Worm (Caenorhabditis elegans) whole organism, young adult: ENCODE data around the gene M70.5.

Experiments
- B0336.3 ChIP-seq: fragments of 200-800 bp; sonication (Bioruptor generic); IDR thresholded peaks from 2 replicates; pipeline ENCODE4 v1.3.6; 2022; ENCODE audit warnings: missing genetic modification characterization, missing compliant biosample characterization
- C06A6.2 ChIP-seq: fragments of 200-800 bp; sonication (Bioruptor generic); conservative IDR thresholded peaks from 2 replicates; pipeline ENCODE4 v1.3.6; 2022; ENCODE audit warnings: missing genetic modification characterization, missing compliant biosample characterization
- F23B12.7 ChIP-seq: sonication (generic microtip); optimal IDR thresholded peaks from 2 replicates; lab custom pipeline; 2017; ENCODE audit warnings: missing genetic modification characterization, mild to moderate bottlenecking, missing compliant biosample characterization, antibody characterized with exemption, moderate library complexity; ENCODE audit not compliant: insufficient read depth
- F33H1.4 ChIP-seq: fragments of 200-800 bp; sonication (Bioruptor generic); IDR thresholded peaks from 2 replicates; pipeline ENCODE4 v1.3.6; 2022; ENCODE audit warnings: missing genetic modification reagents, missing genetic modification characterization, missing compliant biosample characterization
- F52B5.7 ChIP-seq: sonication (generic microtip); optimal IDR thresholded peaks from 2 replicates; lab custom pipeline; 2016; ENCODE audit warnings: mild to moderate bottlenecking, missing genetic modification characterization, missing compliant biosample characterization
- F57A8.1 ChIP-seq: fragments of 200-800 bp; sonication (Bioruptor generic); optimal IDR thresholded peaks from 2 replicates; lab custom pipeline; 2018; ENCODE audit warnings: mild to moderate bottlenecking, missing genetic modification characterization, moderate library complexity, missing compliant biosample characterization
- Y56A3A.18 ChIP-seq: fragments of 200-800 bp; sonication (Bioruptor generic); IDR thresholded peaks from 2 replicates; pipeline ENCODE4 v1.3.6; 2022; ENCODE audit warnings: missing genetic modification reagents, missing genetic modification characterization, missing compliant biosample characterization
- Y67H2A.10 ChIP-seq: fragments of 200-800 bp; sonication (Bioruptor generic); conservative IDR thresholded peaks from 2 replicates; pipeline ENCODE4 v1.3.6; 2022; ENCODE audit warnings: missing genetic modification reagents, missing genetic modification characterization, missing compliant biosample characterization
- Y95B8A.8 ChIP-seq: fragments of 200-800 bp; sonication (Bioruptor generic); IDR thresholded peaks from 2 replicates; pipeline ENCODE4 v1.3.6; 2022; ENCODE audit warnings: missing genetic modification reagents, missing genetic modification characterization, missing compliant biosample characterization
- akir-1 ChIP-seq: fragments of 200-800 bp; sonication (Bioruptor generic); optimal IDR thresholded peaks from 2 replicates; lab custom pipeline; 2018; ENCODE audit warnings: mild to moderate bottlenecking, missing genetic modification characterization, moderate library complexity, missing compliant biosample characterization
- ama-1 ChIP-seq, 3 experiments: fragments of 150-350 bp in 1 of 3; sonication (generic microtip) in 2 of 3; optimal IDR thresholded peaks; 2 replicates each; lab custom pipeline; 2014 to 2018; ENCODE audit warnings: missing biosample characterization in 2 of 3, missing genetic modification characterization in 2 of 3, missing genetic modification reagents in 2 of 3
- aptf-2 ChIP-seq: fragments of 200-800 bp; sonication (Bioruptor generic); conservative IDR thresholded peaks from 2 replicates; pipeline ENCODE4 v1.3.6; 2022; ENCODE audit warnings: missing genetic modification reagents, missing genetic modification characterization, missing compliant biosample characterization
- attf-5 ChIP-seq: fragments of 200-800 bp; sonication (Bioruptor generic); optimal IDR thresholded peaks from 2 replicates; lab custom pipeline; 2018; ENCODE audit warnings: mild to moderate bottlenecking, missing genetic modification characterization, missing compliant biosample characterization
- cebp-2 ChIP-seq: fragments of 200-800 bp; sonication (Bioruptor generic); IDR thresholded peaks from 2 replicates; pipeline ENCODE4 v1.3.6; 2022; ENCODE audit warnings: missing genetic modification characterization, missing compliant biosample characterization
- ceh-100 ChIP-seq: fragments of 200-800 bp; sonication (Bioruptor generic); IDR thresholded peaks from 2 replicates; pipeline ENCODE4 v1.3.6; 2022; ENCODE audit warnings: missing genetic modification reagents, missing genetic modification characterization, missing compliant biosample characterization
- ceh-40 ChIP-seq: fragments of 200-800 bp; sonication (Bioruptor generic); IDR thresholded peaks from 2 replicates; pipeline ENCODE4 v1.3.6; 2022; ENCODE audit warnings: missing genetic modification characterization, missing compliant biosample characterization
- dox-1 ChIP-seq: fragments of 200-800 bp; sonication (Bioruptor generic); IDR thresholded peaks from 2 replicates; pipeline ENCODE4 v1.3.6; 2022; ENCODE audit warnings: missing genetic modification reagents, missing genetic modification characterization, missing compliant biosample characterization
- dpff-1 ChIP-seq: sonication (generic microtip); optimal IDR thresholded peaks from 2 replicates; lab custom pipeline; 2017; ENCODE audit warnings: mild to moderate bottlenecking, missing genetic modification characterization, missing compliant biosample characterization
- egl-18 ChIP-seq: fragments of 200-800 bp; sonication (Bioruptor generic); IDR thresholded peaks from 2 replicates; pipeline ENCODE4 v1.3.6; 2022; ENCODE audit warnings: missing genetic modification reagents, missing genetic modification characterization, missing compliant biosample characterization
- egl-44 ChIP-seq: fragments of 200-800 bp; sonication (Bioruptor generic); IDR thresholded peaks from 2 replicates; pipeline ENCODE4 v1.3.6; 2022; ENCODE audit warnings: missing genetic modification reagents, missing genetic modification characterization, missing compliant biosample characterization
- ets-4 ChIP-seq: fragments of 200-800 bp; sonication (Bioruptor generic); optimal IDR thresholded peaks from 2 replicates; lab custom pipeline; 2018; ENCODE audit warnings: mild to moderate bottlenecking, missing genetic modification characterization, missing compliant biosample characterization
- him-1 ChIP-seq: sonication (generic microtip); optimal IDR thresholded peaks from 2 replicates; lab custom pipeline; 2016; ENCODE audit warnings: missing genotype, missing genetic modification reagents, missing genetic modification characterization, missing compliant biosample characterization
- hlh-12 ChIP-seq: sonication (generic microtip); optimal IDR thresholded peaks from 2 replicates; lab custom pipeline; 2016; ENCODE audit warnings: missing genetic modification characterization, missing compliant biosample characterization
- hlh-26 ChIP-seq: fragments of 200-800 bp; sonication (Bioruptor generic); conservative IDR thresholded peaks from 2 replicates; pipeline ENCODE4 v1.3.6; 2022; ENCODE audit warnings: missing genetic modification reagents, missing genetic modification characterization, missing compliant biosample characterization
- hmg-1.2 ChIP-seq: fragments of 200-800 bp; sonication (Bioruptor generic); IDR thresholded peaks from 2 replicates; pipeline ENCODE4 v1.3.6; 2022; ENCODE audit warnings: missing genetic modification reagents, missing genetic modification characterization, missing compliant biosample characterization
- hsf-1 ChIP-seq: fragments of 200-800 bp; sonication (Bioruptor generic); IDR thresholded peaks from 2 replicates; pipeline ENCODE4 v1.3.6; 2022; ENCODE audit warnings: missing genetic modification reagents, missing genetic modification characterization, missing compliant biosample characterization
- lin-26 ChIP-seq: fragments of 200-800 bp; sonication (Bioruptor generic); IDR thresholded peaks from 2 replicates; pipeline ENCODE4 v1.3.6; 2022; ENCODE audit warnings: missing genetic modification reagents, missing genetic modification characterization, missing compliant biosample characterization
- lin-35 ChIP-seq, 3 experiments: fragments of 150-350 bp in 2 of 3; sonication (generic microtip) in 1 of 3; optimal IDR thresholded peaks; 2 replicates each; lab custom pipeline; 2014 to 2018; ENCODE audit warnings: missing biosample characterization in 3 of 3, missing genetic modification characterization in 3 of 3, missing genetic modification reagents in 3 of 3
- lin-40 ChIP-seq: sonication (generic microtip); optimal IDR thresholded peaks from 2 replicates; lab custom pipeline; 2016; ENCODE audit warnings: missing genetic modification characterization, mild to moderate bottlenecking, missing compliant biosample characterization, missing genotype, missing genetic modification reagents
- lin-54 ChIP-seq: fragments of 200-800 bp; sonication (Bioruptor generic); optimal IDR thresholded peaks from 2 replicates; lab custom pipeline; 2018; ENCODE audit warnings: mild to moderate bottlenecking, missing genetic modification characterization, missing compliant biosample characterization
- lir-1 ChIP-seq: fragments of 200-800 bp; sonication (Bioruptor generic); conservative IDR thresholded peaks from 2 replicates; pipeline ENCODE4 v1.3.6; 2022; ENCODE audit warnings: missing genetic modification reagents, missing genetic modification characterization, missing compliant biosample characterization
- lsy-27 ChIP-seq: sonication (generic microtip); optimal IDR thresholded peaks from 2 replicates; lab custom pipeline; 2017; ENCODE audit warnings: missing genetic modification characterization, mild to moderate bottlenecking, missing compliant biosample characterization, antibody characterized with exemption, missing genotype, borderline replicate concordance; ENCODE audit not compliant: insufficient read depth
- nhr-120 ChIP-seq: fragments of 200-800 bp; sonication (Bioruptor generic); IDR thresholded peaks from 2 replicates; pipeline ENCODE4 v1.3.6; 2022; ENCODE audit warnings: missing genetic modification characterization, missing compliant biosample characterization
- rcor-1 ChIP-seq: fragments of 200-800 bp; sonication (Bioruptor generic); IDR thresholded peaks from 2 replicates; pipeline ENCODE4 v1.3.6; 2022; ENCODE audit warnings: missing genetic modification reagents, missing genetic modification characterization, missing compliant biosample characterization
- rec-8 ChIP-seq, 2 experiments: sonication (generic microtip); optimal IDR thresholded peaks; 2 replicates each; lab custom pipeline; 2016; ENCODE audit warnings: mild to moderate bottlenecking in 2 of 2, missing genetic modification characterization in 2 of 2, missing genetic modification reagents in 2 of 2, missing genotype in 2 of 2, missing biosample characterization in 1 of 2, missing compliant biosample characterization in 1 of 2, moderate library complexity in 1 of 2
- repo-1 ChIP-seq: sonication (generic microtip); optimal IDR thresholded peaks from 2 replicates; lab custom pipeline; 2017; ENCODE audit warnings: mild to moderate bottlenecking, missing genetic modification characterization, missing compliant biosample characterization
- sdz-38 ChIP-seq: sonication (generic microtip); optimal IDR thresholded peaks from 2 replicates; lab custom pipeline; 2016; ENCODE audit warnings: missing genotype, missing genetic modification characterization, missing compliant biosample characterization
- sea-2 ChIP-seq: fragments of 200-800 bp; sonication (Bioruptor generic); IDR thresholded peaks from 2 replicates; pipeline ENCODE4 v1.3.6; 2022; ENCODE audit warnings: missing genetic modification characterization, missing compliant biosample characterization
- snpc-1.1 ChIP-seq: sonication (generic microtip); optimal IDR thresholded peaks from 2 replicates; lab custom pipeline; 2017; ENCODE audit warnings: missing genetic modification characterization, mild to moderate bottlenecking, missing compliant biosample characterization, antibody characterized with exemption, moderate library complexity, missing genotype, missing genetic modification reagents; ENCODE audit not compliant: insufficient read depth
- snpc-3.4 ChIP-seq: sonication (generic microtip); optimal IDR thresholded peaks from 2 replicates; lab custom pipeline; 2017; ENCODE audit warnings: missing genetic modification characterization, mild to moderate bottlenecking, missing compliant biosample characterization, antibody characterized with exemption, moderate library complexity, missing genotype, missing genetic modification reagents
- snpc-4 ChIP-seq, 5 experiments: fragments of 150-350 bp in 1 of 5; sonication (generic microtip) in 4 of 5; optimal IDR thresholded peaks; 2 replicates each; lab custom pipeline; 2014 to 2018; ENCODE audit warnings: missing genetic modification characterization in 5 of 5, missing biosample characterization in 3 of 5, antibody characterized with exemption in 2 of 5, mild to moderate bottlenecking in 2 of 5, missing compliant biosample characterization in 2 of 5, missing genotype in 2 of 5, moderate library complexity in 2 of 5, missing genetic modification reagents in 1 of 5
- somi-1 ChIP-seq: fragments of 200-800 bp; sonication (Bioruptor generic); optimal IDR thresholded peaks from 2 replicates; lab custom pipeline; 2018; ENCODE audit warnings: mild to moderate bottlenecking, missing genetic modification characterization, missing compliant biosample characterization
- sptf-2 ChIP-seq: fragments of 200-800 bp; sonication (Bioruptor generic); optimal IDR thresholded peaks from 2 replicates; lab custom pipeline; 2018; ENCODE audit warnings: mild to moderate bottlenecking, missing genetic modification characterization, missing compliant biosample characterization
- unc-130 ChIP-seq: sonication (generic microtip); optimal IDR thresholded peaks from 2 replicates; lab custom pipeline; 2016; ENCODE audit warnings: missing genetic modification reagents, missing genetic modification characterization, missing compliant biosample characterization
- unc-62 ChIP-seq: fragments of 150-350 bp; optimal IDR thresholded peaks from 2 replicates; lab custom pipeline; 2014; ENCODE audit warnings: missing biosample characterization, missing genetic modification reagents, missing genetic modification characterization
- zim-3 ChIP-seq: sonication (generic microtip); optimal IDR thresholded peaks from 2 replicates; lab custom pipeline; 2017; ENCODE audit warnings: mild to moderate bottlenecking, missing genetic modification characterization, moderate library complexity, missing compliant biosample characterization
- ztf-28 ChIP-seq: fragments of 200-800 bp; sonication (Bioruptor generic); IDR thresholded peaks from 2 replicates; pipeline ENCODE4 v1.3.6; 2022; ENCODE audit warnings: missing genetic modification reagents, missing genetic modification characterization, missing compliant biosample characterization

The M70.5 gene

DNA sequence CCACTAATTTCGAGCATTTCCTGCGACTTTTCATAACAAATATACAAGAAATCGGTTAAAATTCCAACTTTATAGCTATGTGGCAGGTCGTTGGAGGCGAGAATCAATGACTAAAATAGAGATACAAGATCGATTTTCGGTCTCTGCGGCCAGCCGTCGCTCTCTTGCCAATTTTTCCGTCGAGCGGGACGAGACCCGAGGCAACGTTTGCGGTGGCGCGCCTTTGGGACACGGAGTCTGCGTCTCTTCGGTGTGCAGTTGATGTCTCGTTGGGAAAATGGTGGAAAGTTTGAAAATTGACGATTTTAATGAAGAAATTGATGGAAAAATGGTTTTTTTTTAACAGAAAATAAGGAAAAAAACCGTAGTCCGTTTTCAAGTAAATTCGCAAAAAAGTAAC is 41.4 kb upstream of the M70.5 start:
- no peak for TF ChIP-seq F52B5.7 (tag; lab: Kevin White, UChicago)
- TF ChIP-seq lir-1 (GFP tag; lab: Robert Waterston, UW): no peak
- no peak for TF ChIP-seq ceh-40 (GFP tag; lab: Robert Waterston, UW)
- TF ChIP-seq snpc-4 (GFP tag; optimal IDR thresholded peaks at IDR 0.05; lab: Kevin White, UChicago): no peak
- TF ChIP-seq snpc-4 (tag; optimal IDR thresholded peaks at IDR 0.05; lab: Kevin White, UChicago): peak in 2 of 4 experiments; percentile 22 to 34
- no peak for TF ChIP-seq cebp-2 (GFP tag; lab: Robert Waterston, UW)
- TF ChIP-seq rcor-1 (GFP tag; lab: Robert Waterston, UW): peak; percentile 46; the same call in 1 of the 2 replicates
- no peak for TF ChIP-seq egl-44
- TF ChIP-seq akir-1 (GFP tag; lab: Kevin White, UChicago): no peak
- no peak for TF ChIP-seq unc-130 (GFP tag; lab: Kevin White, UChicago)
- TF ChIP-seq egl-18 (GFP tag; lab: Robert Waterston, UW): no peak
- peak in 1 of 3 experiments; percentile 51 for TF ChIP-seq lin-35 (GFP tag; optimal IDR thresholded peaks at IDR 0.05; lab: Kevin White, UChicago)
- TF ChIP-seq F23B12.7 (tag; lab: Kevin White, UChicago): no peak
- no peak for TF ChIP-seq dpff-1 (tag; lab: Kevin White, UChicago)
- TF ChIP-seq zim-3: no peak
- no peak for TF ChIP-seq ceh-100 (GFP tag; lab: Robert Waterston, UW)
- no peak for TF ChIP-seq Y95B8A.8 (GFP tag; lab: Robert Waterston, UW)
- no peak for TF ChIP-seq aptf-2
- TF ChIP-seq hlh-12: no peak
- peak; percentile 71 for TF ChIP-seq ets-4 (GFP tag; lab: Kevin White, UChicago)
- no peak for TF ChIP-seq C06A6.2
- TF ChIP-seq somi-1 (GFP tag; lab: Kevin White, UChicago): no peak
- peak; percentile 58 for TF ChIP-seq lin-54 (GFP tag; lab: Kevin White, UChicago)
- TF ChIP-seq lin-26 (GFP tag; lab: Robert Waterston, UW): no peak
- no peak for TF ChIP-seq him-1 (tag; lab: Kevin White, UChicago)
- 0 out of 2 replicates have a peak, but pooled peaks have one; percentile 27 for TF ChIP-seq F33H1.4 (GFP tag; lab: Robert Waterston, UW)
- no peak for TF ChIP-seq ama-1 (optimal IDR thresholded peaks at IDR 0.05; lab: Kevin White, UChicago)
- no peak for TF ChIP-seq ama-1 (GFP tag; optimal IDR thresholded peaks at IDR 0.05; lab: Kevin White, UChicago)
- no peak for TF ChIP-seq sdz-38
- no peak for TF ChIP-seq ztf-28 (GFP tag; lab: Robert Waterston, UW)
- no peak for TF ChIP-seq unc-62 (GFP tag; lab: Kevin White, UChicago)
- no peak for TF ChIP-seq F57A8.1 (GFP tag; lab: Kevin White, UChicago)
- peak; percentile 81 for TF ChIP-seq dox-1
- TF ChIP-seq Y67H2A.10: peak; percentile 34; the same call in 1 of the 2 replicates
- TF ChIP-seq hmg-1.2: peak; percentile 83; the same call in 1 of the 2 replicates
- TF ChIP-seq sea-2 (GFP tag; lab: Robert Waterston, UW): no peak
- no peak for TF ChIP-seq nhr-120 (GFP tag; lab: Robert Waterston, UW)
- no peak for TF ChIP-seq snpc-1.1
- TF ChIP-seq attf-5: peak; percentile 76
- no peak for TF ChIP-seq rec-8 (tag; optimal IDR thresholded peaks at IDR 0.05; lab: Kevin White, UChicago)
- no peak for TF ChIP-seq repo-1 (tag; lab: Kevin White, UChicago)
- no peak for TF ChIP-seq hsf-1
- TF ChIP-seq B0336.3: no peak; the same call in 1 of the 2 replicates
- TF ChIP-seq sptf-2 (GFP tag; lab: Kevin White, UChicago): no peak
- TF ChIP-seq lin-40 (tag; lab: Kevin White, UChicago): peak; percentile 5
- TF ChIP-seq Y56A3A.18 (GFP tag; lab: Robert Waterston, UW): no peak
- no peak for TF ChIP-seq snpc-3.4 (tag; lab: Kevin White, UChicago)
- TF ChIP-seq lsy-27 (tag; lab: Kevin White, UChicago): no peak
- TF ChIP-seq hlh-26 (GFP tag; lab: Robert Waterston, UW): no peak
